Worm (Caenorhabditis elegans) whole organism, young adult: Measurements from ENCODE around the gene F22F4.9.
A peak's percentile ranks its signal among the peaks of the same experiment; 100 is the strongest.

ENCODE experiments used
- B0019.2 ChIP-seq: fragments of 200-800 bp; sonication (Bioruptor generic); conservative IDR thresholded peaks from 2 replicates; pipeline ENCODE4 v1.3.6; 2022; ENCODE audit warnings: missing genetic modification reagents, missing genetic modification characterization, missing compliant biosample characterization
- B0035.1 ChIP-seq: sonication (generic microtip); optimal IDR thresholded peaks from 2 replicates; lab custom pipeline; 2016; ENCODE audit warnings: missing genetic modification characterization, mild to moderate bottlenecking, missing compliant biosample characterization, missing genotype, missing genetic modification reagents
- F33H1.4 ChIP-seq: fragments of 200-800 bp; sonication (Bioruptor generic); IDR thresholded peaks from 2 replicates; pipeline ENCODE4 v1.3.6; 2022; ENCODE audit warnings: missing genetic modification reagents, missing genetic modification characterization, missing compliant biosample characterization
- F39B2.1 ChIP-seq: fragments of 200-800 bp; sonication (Bioruptor generic); IDR thresholded peaks from 2 replicates; pipeline ENCODE4 v1.3.6; 2022; ENCODE audit warnings: missing genetic modification reagents, missing genetic modification characterization, missing compliant biosample characterization
- F52B5.7 ChIP-seq: sonication (generic microtip); optimal IDR thresholded peaks from 2 replicates; lab custom pipeline; 2016; ENCODE audit warnings: mild to moderate bottlenecking, missing genetic modification characterization, missing compliant biosample characterization
- Y53F4B.3 ChIP-seq: fragments of 200-800 bp; sonication (Bioruptor generic); IDR thresholded peaks from 2 replicates; pipeline ENCODE4 v1.3.6; 2022; ENCODE audit warnings: missing genetic modification reagents, missing genetic modification characterization, missing compliant biosample characterization
- Y67H2A.10 ChIP-seq: fragments of 200-800 bp; sonication (Bioruptor generic); conservative IDR thresholded peaks from 2 replicates; pipeline ENCODE4 v1.3.6; 2022; ENCODE audit warnings: missing genetic modification reagents, missing genetic modification characterization, missing compliant biosample characterization
- Y95B8A.8 ChIP-seq: fragments of 200-800 bp; sonication (Bioruptor generic); IDR thresholded peaks from 2 replicates; pipeline ENCODE4 v1.3.6; 2022; ENCODE audit warnings: missing genetic modification reagents, missing genetic modification characterization, missing compliant biosample characterization
- aptf-2 ChIP-seq: fragments of 200-800 bp; sonication (Bioruptor generic); conservative IDR thresholded peaks from 2 replicates; pipeline ENCODE4 v1.3.6; 2022; ENCODE audit warnings: missing genetic modification reagents, missing genetic modification characterization, missing compliant biosample characterization
- atf-7 ChIP-seq: sonication (generic microtip); optimal IDR thresholded peaks from 2 replicates; lab custom pipeline; 2017; ENCODE audit warnings: mild to moderate bottlenecking, missing genetic modification characterization, missing compliant biosample characterization
- attf-5 ChIP-seq: fragments of 200-800 bp; sonication (Bioruptor generic); optimal IDR thresholded peaks from 2 replicates; lab custom pipeline; 2018; ENCODE audit warnings: mild to moderate bottlenecking, missing genetic modification characterization, missing compliant biosample characterization
- bed-1 ChIP-seq: fragments of 200-800 bp; sonication (Bioruptor generic); IDR thresholded peaks from 2 replicates; pipeline ENCODE4 v1.3.6; 2022; ENCODE audit warnings: missing genetic modification reagents, missing genetic modification characterization, missing compliant biosample characterization
- ceh-27 ChIP-seq: fragments of 200-800 bp; sonication (Bioruptor generic); optimal IDR thresholded peaks from 2 replicates; lab custom pipeline; 2018; ENCODE audit warnings: mild to moderate bottlenecking, missing genetic modification characterization, moderate library complexity, missing compliant biosample characterization
- ceh-58 ChIP-seq: fragments of 200-800 bp; sonication (Bioruptor generic); IDR thresholded peaks from 2 replicates; pipeline ENCODE4 v1.3.6; 2022; ENCODE audit warnings: missing genetic modification characterization, missing compliant biosample characterization
- ceh-91 ChIP-seq: fragments of 200-800 bp; sonication (Bioruptor generic); IDR thresholded peaks from 2 replicates; pipeline ENCODE4 v1.3.6; 2022; ENCODE audit warnings: missing genetic modification reagents, missing genetic modification characterization, missing compliant biosample characterization
- chd-7 ChIP-seq: sonication (generic microtip); optimal IDR thresholded peaks from 2 replicates; lab custom pipeline; 2016; ENCODE audit warnings: mild to moderate bottlenecking, missing genetic modification characterization, moderate library complexity, missing compliant biosample characterization
- die-1 ChIP-seq: sonication (generic microtip); optimal IDR thresholded peaks from 2 replicates; lab custom pipeline; 2016; ENCODE audit warnings: missing genotype, mild to moderate bottlenecking, missing genetic modification characterization, missing compliant biosample characterization
- dox-1 ChIP-seq: fragments of 200-800 bp; sonication (Bioruptor generic); IDR thresholded peaks from 2 replicates; pipeline ENCODE4 v1.3.6; 2022; ENCODE audit warnings: missing genetic modification reagents, missing genetic modification characterization, missing compliant biosample characterization
- egl-44 ChIP-seq: fragments of 200-800 bp; sonication (Bioruptor generic); IDR thresholded peaks from 2 replicates; pipeline ENCODE4 v1.3.6; 2022; ENCODE audit warnings: missing genetic modification reagents, missing genetic modification characterization, missing compliant biosample characterization
- egrh-3 ChIP-seq: fragments of 200-800 bp; sonication (Bioruptor generic); IDR thresholded peaks from 2 replicates; pipeline ENCODE4 v1.3.6; 2022; ENCODE audit warnings: missing genetic modification reagents, missing genetic modification characterization, missing compliant biosample characterization
- ets-4 ChIP-seq: fragments of 200-800 bp; sonication (Bioruptor generic); optimal IDR thresholded peaks from 2 replicates; lab custom pipeline; 2018; ENCODE audit warnings: mild to moderate bottlenecking, missing genetic modification characterization, missing compliant biosample characterization
- fkh-3 ChIP-seq: sonication (generic microtip); optimal IDR thresholded peaks from 2 replicates; lab custom pipeline; 2016; ENCODE audit warnings: mild to moderate bottlenecking, missing genetic modification characterization, missing compliant biosample characterization
- gei-17 ChIP-seq: fragments of 200-800 bp; sonication (Bioruptor generic); optimal IDR thresholded peaks from 2 replicates; lab custom pipeline; 2018; ENCODE audit warnings: mild to moderate bottlenecking, missing genetic modification characterization, missing compliant biosample characterization
- hlh-12 ChIP-seq: sonication (generic microtip); optimal IDR thresholded peaks from 2 replicates; lab custom pipeline; 2016; ENCODE audit warnings: missing genetic modification characterization, missing compliant biosample characterization
- hrde-1 ChIP-seq: sonication (generic microtip); optimal IDR thresholded peaks from 2 replicates; lab custom pipeline; 2016; ENCODE audit warnings: missing genetic modification characterization, mild to moderate bottlenecking, missing compliant biosample characterization, moderate library complexity, missing genotype, missing genetic modification reagents, borderline replicate concordance
- lag-1 ChIP-seq: fragments of 200-800 bp; sonication (Bioruptor generic); IDR thresholded peaks from 2 replicates; pipeline ENCODE4 v1.3.6; 2022; ENCODE audit warnings: missing genetic modification reagents, missing genetic modification characterization, missing compliant biosample characterization
- lin-26 ChIP-seq: fragments of 200-800 bp; sonication (Bioruptor generic); IDR thresholded peaks from 2 replicates; pipeline ENCODE4 v1.3.6; 2022; ENCODE audit warnings: missing genetic modification reagents, missing genetic modification characterization, missing compliant biosample characterization
- lin-40 ChIP-seq: sonication (generic microtip); optimal IDR thresholded peaks from 2 replicates; lab custom pipeline; 2016; ENCODE audit warnings: missing genetic modification characterization, mild to moderate bottlenecking, missing compliant biosample characterization, missing genotype, missing genetic modification reagents
- lin-54 ChIP-seq: fragments of 200-800 bp; sonication (Bioruptor generic); optimal IDR thresholded peaks from 2 replicates; lab custom pipeline; 2018; ENCODE audit warnings: mild to moderate bottlenecking, missing genetic modification characterization, missing compliant biosample characterization
- lsl-1 ChIP-seq: fragments of 200-800 bp; sonication (Bioruptor generic); optimal IDR thresholded peaks from 2 replicates; lab custom pipeline; 2018; ENCODE audit warnings: mild to moderate bottlenecking, missing genetic modification characterization, moderate library complexity, missing compliant biosample characterization
- madf-10 ChIP-seq: sonication (generic microtip); optimal IDR thresholded peaks from 2 replicates; lab custom pipeline; 2016; ENCODE audit warnings: mild to moderate bottlenecking, missing genetic modification characterization, missing compliant biosample characterization
- mcd-1 ChIP-seq: fragments of 200-800 bp; sonication (Bioruptor generic); IDR thresholded peaks from 2 replicates; pipeline ENCODE4 v1.3.6; 2022; ENCODE audit warnings: missing genetic modification reagents, missing genetic modification characterization, missing compliant biosample characterization
- mxl-1 ChIP-seq: sonication (generic microtip); optimal IDR thresholded peaks from 2 replicates; lab custom pipeline; 2016; ENCODE audit warnings: missing genetic modification characterization, missing compliant biosample characterization
- nhr-80 ChIP-seq: sonication (generic microtip); optimal IDR thresholded peaks from 2 replicates; lab custom pipeline; 2016; ENCODE audit warnings: missing genetic modification characterization, missing compliant biosample characterization
- pbrm-1 ChIP-seq: fragments of 200-800 bp; sonication (Bioruptor generic); IDR thresholded peaks from 2 replicates; pipeline ENCODE4 v1.3.6; 2022; ENCODE audit warnings: missing genetic modification reagents, missing genetic modification characterization, missing compliant biosample characterization
- pha-4 ChIP-seq: fragments of 150-350 bp; sonication (generic microtip); optimal IDR thresholded peaks from 2 replicates; lab custom pipeline; 2014; ENCODE audit warnings: missing biosample characterization, missing genetic modification reagents, missing genetic modification characterization
- repo-1 ChIP-seq: sonication (generic microtip); optimal IDR thresholded peaks from 2 replicates; lab custom pipeline; 2017; ENCODE audit warnings: mild to moderate bottlenecking, missing genetic modification characterization, missing compliant biosample characterization
- sea-2 ChIP-seq: fragments of 200-800 bp; sonication (Bioruptor generic); IDR thresholded peaks from 2 replicates; pipeline ENCODE4 v1.3.6; 2022; ENCODE audit warnings: missing genetic modification characterization, missing compliant biosample characterization
- tbp1 ChIP-seq: fragments of 200-800 bp; sonication (Bioruptor generic); optimal IDR thresholded peaks from 2 replicates; lab custom pipeline; 2018; ENCODE audit warnings: mild to moderate bottlenecking, missing genetic modification characterization, missing compliant biosample characterization
- zfh-2 ChIP-seq: fragments of 200-800 bp; sonication (Bioruptor generic); conservative IDR thresholded peaks from 2 replicates; pipeline ENCODE4 v1.3.6; 2022; ENCODE audit warnings: missing genetic modification reagents, missing genetic modification characterization, missing compliant biosample characterization
- ztf-18 ChIP-seq: sonication (generic microtip); optimal IDR thresholded peaks from 2 replicates; lab custom pipeline; 2016; ENCODE audit warnings: missing genotype, mild to moderate bottlenecking, missing genetic modification characterization, missing compliant biosample characterization
- ztf-22 ChIP-seq: fragments of 200-800 bp; sonication (Bioruptor generic); optimal IDR thresholded peaks from 2 replicates; lab custom pipeline; 2018; ENCODE audit warnings: mild to moderate bottlenecking, missing genetic modification characterization, moderate library complexity, missing compliant biosample characterization
- ztf-28 ChIP-seq: fragments of 200-800 bp; sonication (Bioruptor generic); IDR thresholded peaks from 2 replicates; pipeline ENCODE4 v1.3.6; 2022; ENCODE audit warnings: missing genetic modification reagents, missing genetic modification characterization, missing compliant biosample characterization
- ztf-3 ChIP-seq: fragments of 200-800 bp; sonication (Bioruptor generic); optimal IDR thresholded peaks from 2 replicates; lab custom pipeline; 2018; ENCODE audit warnings: mild to moderate bottlenecking, missing genetic modification characterization, missing compliant biosample characterization

F22F4.9 gene

DNA sequence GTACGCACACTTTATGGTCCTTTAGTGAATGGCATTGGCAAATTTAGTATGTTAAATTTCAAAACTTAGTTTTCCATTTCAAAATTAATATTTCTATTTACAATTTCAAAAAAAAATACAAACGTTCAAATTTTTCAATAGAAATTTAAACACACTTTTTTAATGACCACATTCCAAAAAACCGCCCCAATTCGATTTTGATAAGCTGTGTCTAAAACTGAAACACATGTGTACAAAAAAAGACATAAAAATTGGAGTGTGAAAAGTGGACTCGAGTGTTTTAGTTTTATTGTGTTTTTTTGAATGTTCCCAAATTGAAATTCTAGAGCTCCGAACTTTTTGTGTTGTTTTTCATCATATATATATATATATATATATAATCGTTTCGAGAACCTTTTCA is 23.6 kb downstream of the F22F4.9 start:
- no peak for TF ChIP-seq hrde-1
- no peak for TF ChIP-seq tbp1 (GFP tag; lab: Kevin White, UChicago)
- no peak for TF ChIP-seq ceh-91 (GFP tag; lab: Robert Waterston, UW)
- no peak for TF ChIP-seq dox-1 (GFP tag; lab: Robert Waterston, UW)
- no peak for TF ChIP-seq ztf-3 (GFP tag; lab: Kevin White, UChicago)
- TF ChIP-seq attf-5 (GFP tag; lab: Kevin White, UChicago), result no peak
- TF ChIP-seq ceh-58 (GFP tag; lab: Robert Waterston, UW), result no peak
- TF ChIP-seq B0035.1 (tag; lab: Kevin White, UChicago), result no peak
- TF ChIP-seq pbrm-1 (GFP tag; lab: Robert Waterston, UW), result no peak

DNA sequence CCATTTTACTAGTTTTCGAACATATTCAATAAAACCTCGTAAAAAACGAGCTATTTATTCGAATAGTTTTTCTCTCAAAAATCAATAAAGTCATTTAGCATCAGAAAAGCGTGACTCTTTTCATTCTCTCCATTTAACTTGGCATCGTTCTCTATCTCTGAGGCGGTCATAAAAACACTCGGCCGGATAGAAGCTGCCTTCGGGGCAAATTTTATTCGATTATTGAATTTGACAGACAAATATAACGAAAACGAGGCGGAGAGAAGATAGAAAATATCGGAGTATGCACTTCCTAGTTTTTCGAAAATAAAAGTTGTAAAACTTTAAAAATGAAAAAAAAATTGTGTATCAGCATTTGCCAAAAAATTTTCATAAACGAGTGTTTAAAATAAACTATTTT is 24.1 kb downstream of the F22F4.9 start:
- TF ChIP-seq lsl-1, result no peak
- TF ChIP-seq tbp1 (GFP tag; lab: Kevin White, UChicago), result no peak
- TF ChIP-seq mxl-1 (tag; lab: Kevin White, UChicago), result no peak
- TF ChIP-seq ceh-91 (GFP tag; lab: Robert Waterston, UW), result no peak
- TF ChIP-seq lag-1 (GFP tag; lab: Robert Waterston, UW), result no peak
- TF ChIP-seq pha-4 (tag; lab: Kevin White, UChicago), result no peak
- no peak for TF ChIP-seq B0019.2 (GFP tag; lab: Robert Waterston, UW)
- no peak for TF ChIP-seq chd-7
- TF ChIP-seq gei-17 (GFP tag; lab: Kevin White, UChicago), result no peak
- TF ChIP-seq F52B5.7, result no peak
- no peak for TF ChIP-seq atf-7 (tag; lab: Kevin White, UChicago)
- no peak for TF ChIP-seq fkh-3 (tag; lab: Kevin White, UChicago)
- TF ChIP-seq aptf-2, result no peak
- no peak for TF ChIP-seq bed-1 (GFP tag; lab: Robert Waterston, UW)
- TF ChIP-seq ets-4 (GFP tag; lab: Kevin White, UChicago), result no peak
- TF ChIP-seq lin-40 (tag; lab: Kevin White, UChicago), result no peak
- no peak for TF ChIP-seq F33H1.4 (GFP tag; lab: Robert Waterston, UW)
- no peak for TF ChIP-seq Y53F4B.3
- no peak for TF ChIP-seq repo-1

DNA sequence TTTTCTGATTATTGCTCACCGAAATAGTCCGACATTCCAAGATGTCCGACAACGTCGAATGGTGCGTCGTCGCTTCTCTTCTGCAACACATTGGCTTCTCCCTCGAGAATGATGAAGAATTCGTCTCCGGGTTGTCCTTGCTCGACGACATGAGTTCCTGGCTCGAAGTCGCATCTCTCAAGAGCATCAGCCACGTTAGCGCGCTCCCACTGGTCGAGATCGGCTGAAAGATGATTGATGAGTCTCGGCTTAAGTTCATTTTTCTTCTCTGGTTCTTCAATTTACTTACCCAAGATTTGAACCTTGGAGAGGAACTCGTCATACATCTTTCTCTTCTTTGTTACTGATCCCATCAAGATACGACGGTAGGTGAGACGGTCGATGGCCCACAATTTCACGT is 27.1 kb downstream of the F22F4.9 start:
- no peak for TF ChIP-seq fkh-3 (tag; lab: Kevin White, UChicago)
- TF ChIP-seq zfh-2 (GFP tag; lab: Robert Waterston, UW), result peak; percentile 46; the same call in 1 of the 2 replicates

DNA sequence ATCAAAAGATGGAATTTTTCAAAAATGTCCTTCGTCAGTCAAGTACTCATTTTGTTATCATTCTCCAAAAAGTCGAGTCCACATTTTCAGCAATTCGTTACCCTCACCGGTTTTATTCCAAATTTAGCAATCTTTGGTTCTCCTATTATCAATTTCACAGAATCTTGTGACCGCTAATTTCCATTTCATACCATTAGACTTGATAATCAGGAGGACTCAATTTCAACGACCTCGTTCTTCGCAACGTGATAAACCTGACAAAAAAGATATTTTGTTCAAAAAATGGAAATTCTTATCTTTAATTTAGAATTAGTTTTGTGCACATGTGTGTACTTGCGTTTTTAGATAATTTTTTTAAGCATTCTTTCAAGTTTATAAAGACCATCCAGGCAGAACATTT is 36.7 kb downstream of the F22F4.9 start:
- TF ChIP-seq Y53F4B.3 (no peak), mcd-1 (GFP tag; lab: Robert Waterston, UW) (no peak), gei-17 (GFP tag; lab: Kevin White, UChicago) (no peak), nhr-80 (tag; lab: Kevin White, UChicago) (peak; percentile 80), die-1 (tag; lab: Kevin White, UChicago) (no peak)

DNA sequence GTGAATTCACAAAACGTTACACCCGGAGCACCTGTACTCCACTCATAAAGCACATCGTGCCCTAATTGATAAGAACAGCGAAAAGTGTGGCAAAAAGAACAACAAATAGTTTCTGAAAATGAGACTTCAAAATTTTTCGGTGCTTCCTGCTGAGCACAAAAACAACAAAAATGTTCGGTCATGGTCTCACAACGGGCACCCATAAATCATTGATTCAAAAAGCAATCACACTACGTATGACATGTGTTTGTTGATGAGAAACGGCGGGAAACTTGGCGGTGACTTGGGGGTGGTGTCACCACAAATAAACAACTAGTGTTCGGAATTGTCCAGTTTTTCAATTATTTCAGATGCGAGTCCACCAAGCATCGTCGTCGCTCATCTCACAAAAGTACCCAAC is 38.4 kb downstream of the F22F4.9 start:
- TF ChIP-seq sea-2 (no peak), hlh-12 (no peak), lin-40 (tag; lab: Kevin White, UChicago) (no peak), ceh-27 (GFP tag; lab: Kevin White, UChicago) (no peak), F39B2.1 (no peak), Y95B8A.8 (GFP tag; lab: Robert Waterston, UW) (no peak), bed-1 (GFP tag; lab: Robert Waterston, UW) (no peak), lin-54 (GFP tag; lab: Kevin White, UChicago) (no peak), ceh-58 (GFP tag; lab: Robert Waterston, UW) (no peak), Y67H2A.10 (GFP tag; lab: Robert Waterston, UW) (no peak), egrh-3 (GFP tag; lab: Robert Waterston, UW) (no peak), lin-26 (GFP tag; lab: Robert Waterston, UW) (no peak), madf-10 (tag; lab: Kevin White, UChicago) (no peak), ztf-22 (GFP tag; lab: Kevin White, UChicago) (no peak), egl-44 (GFP tag; lab: Robert Waterston, UW) (no peak), ztf-28 (GFP tag; lab: Robert Waterston, UW) (no peak), lsl-1 (no peak), ztf-18 (tag; lab: Kevin White, UChicago) (no peak)
